Fruit fly (Drosophila melanogaster) whole organism, prepupa: ENCODE data around the gene CG31313.

ENCODE experiments used
- Blimp-1 ChIP-seq: fragments of 200-800 bp; sonication (Bioruptor generic); optimal IDR thresholded peaks from 3 replicates; lab custom pipeline; 2017; ENCODE audit warnings: missing biosample characterization, missing genetic modification characterization, mild to moderate bottlenecking, moderate library complexity, missing genetic modification reagents
- CG10631 ChIP-seq: fragments of 200-800 bp; sonication (Bioruptor generic); optimal IDR thresholded peaks from 2 replicates; lab custom pipeline; 2016; ENCODE audit warnings: missing biosample characterization, missing genetic modification characterization
- CG10669 ChIP-seq: fragments of 200-800 bp; sonication (Bioruptor generic); optimal IDR thresholded peaks from 3 replicates; lab custom pipeline; 2018; ENCODE audit warnings: missing biosample characterization, mild to moderate bottlenecking, missing genetic modification characterization, moderate library complexity
- CG11902 ChIP-seq: fragments of 200-800 bp; sonication (Bioruptor generic); optimal IDR thresholded peaks from 3 replicates; lab custom pipeline; 2016; ENCODE audit warnings: missing biosample characterization, missing genetic modification characterization
- CG15336 ChIP-seq: fragments of 200-800 bp; sonication (Bioruptor generic); IDR thresholded peaks from 2 replicates; pipeline ENCODE4 v1.3.6; 2022; ENCODE audit warnings: missing biosample characterization, missing genetic modification characterization
- CG31627 ChIP-seq: fragments of 200-800 bp; sonication (Bioruptor generic); optimal IDR thresholded peaks from 3 replicates; lab custom pipeline; 2016; ENCODE audit warnings: missing biosample characterization, missing genetic modification characterization
- CG32006 ChIP-seq: fragments of 200-800 bp; sonication (Bioruptor generic); optimal IDR thresholded peaks from 3 replicates; lab custom pipeline; 2017; ENCODE audit warnings: missing biosample characterization, mild to moderate bottlenecking, missing genetic modification characterization
- CG3919 ChIP-seq: fragments of 200-800 bp; sonication (Bioruptor generic); optimal IDR thresholded peaks from 3 replicates; lab custom pipeline; 2016; ENCODE audit warnings: missing biosample characterization, missing genetic modification characterization
- CG4318 ChIP-seq: fragments of 200-800 bp; sonication (Bioruptor generic); optimal IDR thresholded peaks from 3 replicates; lab custom pipeline; 2017; ENCODE audit warnings: missing biosample characterization, mild to moderate bottlenecking, missing genetic modification characterization
- CG6163 ChIP-seq: fragments of 200-800 bp; sonication (Bioruptor generic); IDR thresholded peaks from 3 replicates; pipeline ENCODE4 v1.3.6; 2022; ENCODE audit warnings: missing biosample characterization, missing genetic modification characterization
- CG6276 ChIP-seq: fragments of 200-800 bp; sonication (Bioruptor generic); optimal IDR thresholded peaks from 2 replicates; lab custom pipeline; 2017; ENCODE audit warnings: missing biosample characterization, mild to moderate bottlenecking, missing genetic modification characterization
- CG6792 ChIP-seq: fragments of 200-800 bp; sonication (Bioruptor generic); optimal IDR thresholded peaks from 3 replicates; lab custom pipeline; 2016; ENCODE audit warnings: missing biosample characterization, missing genetic modification characterization
- CG6808 ChIP-seq: fragments of 200-800 bp; sonication (Bioruptor generic); optimal IDR thresholded peaks from 3 replicates; lab custom pipeline; 2017; ENCODE audit warnings: missing biosample characterization, missing genetic modification characterization, mild to moderate bottlenecking, moderate library complexity, missing genetic modification reagents
- CG6854 ChIP-seq: fragments of 200-800 bp; sonication (Bioruptor generic); optimal IDR thresholded peaks from 2 replicates; lab custom pipeline; 2017; ENCODE audit warnings: missing biosample characterization, mild to moderate bottlenecking, missing genetic modification characterization
- CG7368 ChIP-seq: fragments of 200-800 bp; sonication (Bioruptor generic); optimal IDR thresholded peaks from 3 replicates; lab custom pipeline; 2016; ENCODE audit warnings: missing biosample characterization, missing genetic modification characterization
- CG8119 ChIP-seq: fragments of 200-800 bp; sonication (Bioruptor generic); IDR thresholded peaks from 3 replicates; pipeline ENCODE4 v1.3.6; 2022; ENCODE audit warnings: missing biosample characterization, missing genetic modification characterization
- CG8632 ChIP-seq: fragments of 200-800 bp; sonication (Bioruptor generic); optimal IDR thresholded peaks from 3 replicates; lab custom pipeline; 2016; ENCODE audit warnings: missing biosample characterization, missing genetic modification characterization
- Eip78C ChIP-seq: fragments of 200-800 bp; sonication (Bioruptor generic); peaks from one replicate; lab custom pipeline; 2016; ENCODE audit warnings: missing biosample characterization, missing genetic modification characterization
- Eip93F ChIP-seq: fragments of 200-800 bp; sonication (Bioruptor generic); optimal IDR thresholded peaks from 2 replicates; lab custom pipeline; 2016; ENCODE audit warnings: missing biosample characterization, mild to moderate bottlenecking, missing genetic modification characterization
- Gug ChIP-seq: fragments of 200-800 bp; sonication (Bioruptor generic); IDR thresholded peaks from 2 replicates; pipeline ENCODE4 v1.3.6; 2022; ENCODE audit warnings: missing biosample characterization, missing genetic modification characterization
- Hr39 ChIP-seq: fragments of 200-800 bp; sonication (Bioruptor generic); optimal IDR thresholded peaks from 2 replicates; lab custom pipeline; 2016; ENCODE audit warnings: missing biosample characterization, missing genetic modification characterization
- Hr4 ChIP-seq: fragments of 200-800 bp; sonication (Bioruptor generic); optimal IDR thresholded peaks from 3 replicates; lab custom pipeline; 2016; ENCODE audit warnings: missing biosample characterization, missing genetic modification characterization
- Met ChIP-seq: fragments of 200-800 bp; sonication (Bioruptor generic); optimal IDR thresholded peaks from 3 replicates; lab custom pipeline; 2016; ENCODE audit warnings: missing biosample characterization, missing genetic modification characterization
- OdsH ChIP-seq: fragments of 200-800 bp; sonication (Bioruptor generic); optimal IDR thresholded peaks from 3 replicates; lab custom pipeline; 2016; ENCODE audit warnings: missing biosample characterization, missing genetic modification characterization
- Sox102F ChIP-seq: fragments of 200-800 bp; sonication (Bioruptor generic); optimal IDR thresholded peaks from 2 replicates; lab custom pipeline; 2016; ENCODE audit warnings: missing biosample characterization, mild to moderate bottlenecking, missing genetic modification characterization
- achi ChIP-seq: fragments of 200-800 bp; sonication (Bioruptor generic); optimal IDR thresholded peaks from 3 replicates; lab custom pipeline; 2016; ENCODE audit warnings: missing biosample characterization, missing genetic modification characterization
- acj6 ChIP-seq: fragments of 200-800 bp; sonication (Bioruptor generic); optimal IDR thresholded peaks from 3 replicates; lab custom pipeline; 2016; ENCODE audit warnings: missing biosample characterization, missing genetic modification characterization
- dac ChIP-seq: fragments of 200-800 bp; sonication (Bioruptor generic); optimal IDR thresholded peaks from 2 replicates; lab custom pipeline; 2017; ENCODE audit warnings: missing biosample characterization, mild to moderate bottlenecking, missing genetic modification characterization
- dsx ChIP-seq: fragments of 200-800 bp; optimal IDR thresholded peaks from 3 replicates; lab custom pipeline; 2019; ENCODE audit warnings: missing biosample characterization, mild to moderate bottlenecking, missing genetic modification characterization, moderate library complexity; ENCODE audit not compliant: poor library complexity, severe bottlenecking
- esn ChIP-seq: fragments of 200-800 bp; sonication (Bioruptor generic); optimal IDR thresholded peaks from 2 replicates; lab custom pipeline; 2016; ENCODE audit warnings: missing biosample characterization, mild to moderate bottlenecking, missing genetic modification characterization, moderate library complexity
- fd59A ChIP-seq: fragments of 200-800 bp; sonication (Bioruptor generic); optimal IDR thresholded peaks from 2 replicates; lab custom pipeline; 2017; ENCODE audit warnings: missing biosample characterization, mild to moderate bottlenecking, missing genetic modification characterization, missing genetic modification reagents
- lz ChIP-seq: fragments of 200-800 bp; sonication (Bioruptor generic); optimal IDR thresholded peaks from 3 replicates; lab custom pipeline; 2016; ENCODE audit warnings: missing biosample characterization, missing genetic modification characterization
- spab ChIP-seq: fragments of 200-800 bp; sonication (Bioruptor generic); optimal IDR thresholded peaks from 2 replicates; lab custom pipeline; 2017; ENCODE audit warnings: missing biosample characterization, mild to moderate bottlenecking, missing genetic modification characterization, missing genetic modification reagents
- ss ChIP-seq, 2 experiments: fragments of 200-800 bp; sonication (Bioruptor generic); optimal IDR thresholded peaks; 2 replicates in 1 of 2; 3 replicates in 1 of 2; lab custom pipeline; 2017 to 2018; ENCODE audit warnings: mild to moderate bottlenecking in 2 of 2, missing biosample characterization in 2 of 2, missing genetic modification characterization in 2 of 2, moderate library complexity in 1 of 2
- svp ChIP-seq: fragments of 200-800 bp; sonication (Bioruptor generic); peaks from one replicate; lab custom pipeline; 2016; ENCODE audit warnings: missing biosample characterization, missing genetic modification characterization

Gene CG31313

DNA sequence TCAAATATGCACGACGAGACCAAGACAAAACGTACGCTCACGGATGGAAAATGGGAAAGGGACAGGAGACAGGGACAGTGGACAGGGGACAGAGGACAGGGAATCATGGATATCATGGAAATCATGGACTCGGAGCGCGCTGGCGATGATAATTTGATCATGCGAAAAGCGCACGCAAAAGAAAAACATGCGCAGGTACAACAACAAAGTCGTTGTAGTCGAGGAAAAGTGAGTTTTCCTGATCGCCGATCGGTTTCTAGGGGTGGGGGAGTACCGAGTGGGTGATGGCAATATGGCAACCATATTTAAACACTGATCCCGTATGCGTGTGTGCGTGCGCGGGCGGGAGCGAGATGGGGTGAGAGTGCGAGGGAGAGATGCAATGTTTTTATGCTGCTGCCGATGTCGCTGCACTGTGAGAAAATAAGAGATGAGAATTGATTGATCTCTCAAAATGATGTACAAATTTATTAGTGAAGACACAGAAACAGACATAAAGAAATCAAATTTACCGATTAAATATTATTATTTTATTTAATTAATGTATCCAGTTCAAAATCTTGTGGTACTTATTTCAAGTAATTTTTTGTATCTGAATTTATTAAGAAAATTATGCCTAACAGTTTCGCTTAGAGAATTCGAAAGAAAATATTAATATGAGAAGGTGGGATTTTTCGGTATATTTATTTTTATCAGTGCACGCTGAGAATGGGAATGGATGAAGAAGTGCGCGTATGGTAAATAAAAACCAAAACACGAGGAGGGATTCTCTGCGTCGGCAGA is 23.7 kb upstream of the CG31313 start (continued):
- TF ChIP-seq Blimp-1 (GFP tag; lab: Kevin White, UChicago) (no peak), dac (no peak), Eip93F (no peak), CG3919 (GFP tag; lab: Kevin White, UChicago) (peak; percentile 59), CG15336 (GFP tag; lab: Robert Waterston, UW) (peak; percentile 70), CG32006 (GFP tag; lab: Kevin White, UChicago) (peak; percentile 73), esn (peak; percentile 20), acj6 (peak; percentile 66), lz (GFP tag; lab: Kevin White, UChicago) (no peak), CG4318 (GFP tag; lab: Kevin White, UChicago) (peak; percentile 47), CG6854 (GFP tag; lab: Kevin White, UChicago) (no peak), Sox102F (GFP tag; lab: Kevin White, UChicago) (no peak), svp (GFP tag; lab: Kevin White, UChicago) (peak; percentile 48), CG10631 (GFP tag; lab: Kevin White, UChicago) (peak; percentile 74), ss (GFP tag; optimal IDR thresholded peaks at IDR 0.05; lab: Kevin White, UChicago) (peak; percentile 64 to 66), Met (GFP tag; lab: Kevin White, UChicago) (peak; percentile 31), Hr39 (GFP tag; lab: Kevin White, UChicago) (no peak)

DNA sequence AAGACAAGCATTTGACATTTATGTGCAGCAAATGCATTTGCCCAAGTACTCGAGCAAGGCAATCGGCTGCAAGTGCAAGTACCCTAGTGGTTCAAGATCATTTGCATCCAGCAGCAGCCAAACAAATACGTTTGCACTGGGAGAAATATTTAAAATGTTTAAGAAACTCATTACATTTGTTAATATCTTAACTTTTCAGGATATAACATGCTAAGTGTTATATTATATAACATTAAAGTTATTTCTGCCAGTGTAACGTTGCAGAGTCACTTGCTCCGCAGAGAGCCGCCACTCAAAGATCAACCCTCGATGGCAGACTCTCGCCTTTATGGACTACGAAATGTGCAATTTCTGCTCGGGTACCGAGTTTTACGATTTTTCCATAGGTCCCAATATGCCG is 22.3 kb upstream of the CG31313 start:
- TF ChIP-seq Sox102F (GFP tag; lab: Kevin White, UChicago) (no peak), CG6163 (0 out of 3 replicates have a peak, but pooled peaks have one; percentile 37), CG7368 (no peak), CG11902 (GFP tag; lab: Kevin White, UChicago) (no peak), CG8632 (GFP tag; lab: Kevin White, UChicago) (no peak), achi (GFP tag; lab: Kevin White, UChicago) (peak; percentile 1), Gug (GFP tag; lab: Robert Waterston, UW) (peak; percentile 25; the same call in 1 of the 2 replicates), Met (GFP tag; lab: Kevin White, UChicago) (no peak), CG6792 (GFP tag; lab: Kevin White, UChicago) (no peak), ss (GFP tag; optimal IDR thresholded peaks at IDR 0.05; lab: Kevin White, UChicago) (peak in 1 of 2 experiments; percentile 20), Hr39 (GFP tag; lab: Kevin White, UChicago) (no peak), CG15336 (GFP tag; lab: Robert Waterston, UW) (0 out of 2 replicates have a peak, but pooled peaks have one; percentile 33), CG31627 (GFP tag; lab: Kevin White, UChicago) (no peak), Hr4 (no peak), CG6276 (GFP tag; lab: Kevin White, UChicago) (no peak), fd59A (GFP tag; lab: Kevin White, UChicago) (no peak), spab (GFP tag; lab: Kevin White, UChicago) (peak; percentile 19), CG3919 (GFP tag; lab: Kevin White, UChicago) (peak; percentile 2), svp (GFP tag; lab: Kevin White, UChicago) (peak; percentile 25), CG10669 (GFP tag; lab: Kevin White, UChicago) (peak; percentile 29), dac (no peak), esn (no peak), OdsH (GFP tag; lab: Kevin White, UChicago) (no peak), Eip78C (peak; percentile 74), CG8119 (GFP tag; lab: Robert Waterston, UW) (no peak; the same call in 2 of the 3 replicates), acj6 (peak; percentile 9), CG6808 (GFP tag; lab: Kevin White, UChicago) (peak; percentile 5), CG32006 (GFP tag; lab: Kevin White, UChicago) (peak; percentile 32), dsx (GFP tag; lab: Kevin White, UChicago) (peak; percentile 44)
